Fruit fly (Drosophila melanogaster): ENCODE measurements around the gene Ugt35A1.

Gene Ugt35A1

dm6 chr3R:11145135-11145534 lies 27.3 kb downstream of the Ugt35A1 start, which contains the start of gene CheA86a:
Gene CheA86a (minus strand): TSS chr3R:11145235.
- no peak for TF ChIP-seq CG17801 (GFP tag; optimal IDR thresholded peaks at IDR 0.05; ENCODE audit: partially characterized antibody)

dm6 chr3R:11136877-11137276 lies 35.6 kb downstream of the Ugt35A1 start, which contains the start of gene mAcon2:
Gene mAcon2 (plus strand): TSS chr3R:11137177.
- TF ChIP-seq CG17801 (GFP tag; optimal IDR thresholded peaks at IDR 0.05; ENCODE audit: partially characterized antibody), result no peak

dm6 chr3R:11128116-11128626 lies 44.3 kb downstream of the Ugt35A1 start, which contains the start of gene Ugt35C1:
Gene Ugt35C1 (minus strand): TSS chr3R:11128328.
- TF ChIP-seq CG17801 (GFP tag; optimal IDR thresholded peaks at IDR 0.05; ENCODE audit: partially characterized antibody), result no peak

- peak; percentile 9 for TF ChIP-seq CG17801 (GFP tag; optimal IDR thresholded peaks at IDR 0.05; ENCODE audit: partially characterized antibody)
These were observed 46.1 kb downstream of the Ugt35A1 start for dm6 chr3R:11126383-11126782.

Data from ovary, adult (tissue).